Worm (Caenorhabditis elegans) whole organism, L4 larva: ENCODE data around the gene C27F2.10.

Source experiments
- F10B5.3 ChIP-seq: sonication (generic microtip); optimal IDR thresholded peaks from 2 replicates; lab custom pipeline; 2016; ENCODE audit warnings: mild to moderate bottlenecking, missing genetic modification characterization, missing compliant biosample characterization
- F44E2.7 ChIP-seq: fragments of 200-800 bp; sonication (Bioruptor generic); IDR thresholded peaks from 2 replicates; pipeline ENCODE4 v2.1.2; 2022; ENCODE audit warnings: missing genetic modification characterization, missing compliant biosample characterization
- F49E8.2 ChIP-seq: sonication (generic microtip); optimal IDR thresholded peaks from 2 replicates; lab custom pipeline; 2016; ENCODE audit warnings: missing compliant biosample characterization, mild to moderate bottlenecking, missing genetic modification characterization, borderline replicate concordance
- R02D3.7 ChIP-seq: fragments of 150-350 bp; sonication (generic microtip); optimal IDR thresholded peaks from 3 replicates; lab custom pipeline; 2014; ENCODE audit warnings: missing biosample characterization, missing genetic modification characterization
- Y48G9A.11 ChIP-seq: fragments of 200-800 bp; sonication (Bioruptor generic); IDR thresholded peaks from 2 replicates; pipeline ENCODE4 v1.3.6; 2022; ENCODE audit warnings: missing genetic modification reagents, missing genetic modification characterization, missing compliant biosample characterization
- Y75B8A.6 ChIP-seq: fragments of 200-800 bp; sonication (Bioruptor generic); IDR thresholded peaks from 2 replicates; pipeline ENCODE4 v1.3.6; 2022; ENCODE audit warnings: missing genetic modification reagents, missing genetic modification characterization, missing compliant biosample characterization
- ZK337.2 ChIP-seq: fragments of 200-800 bp; sonication (Bioruptor generic); IDR thresholded peaks from 2 replicates; pipeline ENCODE4 v1.3.6; 2022; ENCODE audit warnings: missing genetic modification reagents, missing genetic modification characterization, missing compliant biosample characterization
- aha-1 ChIP-seq: fragments of 150-350 bp; peaks from one replicate; lab custom pipeline; 2014; ENCODE audit warnings: missing biosample characterization, missing genetic modification characterization
- aly-2 ChIP-seq: sonication (generic microtip); optimal IDR thresholded peaks from 2 replicates; lab custom pipeline; 2018; ENCODE audit warnings: missing biosample characterization, missing genetic modification characterization
- ama-1 ChIP-seq: fragments of 150-350 bp; optimal IDR thresholded peaks from 2 replicates; lab custom pipeline; 2014; ENCODE audit warnings: inconsistent platforms, mixed read lengths
- ceh-32 ChIP-seq: sonication (generic microtip); optimal IDR thresholded peaks from 2 replicates; lab custom pipeline; 2016; ENCODE audit warnings: mild to moderate bottlenecking, missing genetic modification characterization, missing compliant biosample characterization; ENCODE audit not compliant: poor library complexity
- ceh-44 ChIP-seq: fragments of 200-800 bp; sonication (Bioruptor generic); IDR thresholded peaks from 2 replicates; pipeline ENCODE4 v1.3.6; 2022; ENCODE audit warnings: missing genetic modification reagents, missing genetic modification characterization, missing compliant biosample characterization
- ceh-62 ChIP-seq: sonication (generic microtip); optimal IDR thresholded peaks from 2 replicates; lab custom pipeline; 2017; ENCODE audit warnings: missing biosample characterization, missing genetic modification characterization
- ceh-82 ChIP-seq: sonication (generic microtip); optimal IDR thresholded peaks from 2 replicates; lab custom pipeline; 2017; ENCODE audit warnings: missing biosample characterization, missing genetic modification characterization
- cey-2 ChIP-seq: sonication (generic microtip); optimal IDR thresholded peaks from 3 replicates; lab custom pipeline; 2017; ENCODE audit warnings: missing genetic modification characterization, mild to moderate bottlenecking, missing compliant biosample characterization, antibody characterized with exemption, borderline replicate concordance; ENCODE audit not compliant: insufficient read depth
- dmd-6 ChIP-seq: fragments of 200-800 bp; sonication (Bioruptor generic); IDR thresholded peaks from 2 replicates; pipeline ENCODE4 v1.3.6; 2022; ENCODE audit warnings: missing genetic modification reagents, missing genetic modification characterization, missing compliant biosample characterization
- dmd-8 ChIP-seq: fragments of 200-800 bp; sonication (Bioruptor generic); IDR thresholded peaks from 2 replicates; pipeline ENCODE4 v1.3.6; 2022; ENCODE audit warnings: missing genetic modification characterization, missing compliant biosample characterization
- dpl-1 ChIP-seq: fragments of 150-350 bp; optimal IDR thresholded peaks from 2 replicates; lab custom pipeline; 2014; ENCODE audit warnings: missing biosample characterization, missing genetic modification reagents, missing genetic modification characterization
- dve-1 ChIP-seq: sonication (generic microtip); optimal IDR thresholded peaks from 2 replicates; lab custom pipeline; 2017; ENCODE audit warnings: antibody characterized with exemption, mild to moderate bottlenecking, missing genetic modification characterization, missing compliant biosample characterization; ENCODE audit not compliant: insufficient read depth
- fos-1 ChIP-seq: fragments of 150-350 bp; optimal IDR thresholded peaks from 2 replicates; lab custom pipeline; 2014; ENCODE audit warnings: missing biosample characterization, missing genetic modification characterization
- gei-8 ChIP-seq: fragments of 200-800 bp; sonication (Bioruptor generic); optimal IDR thresholded peaks from 2 replicates; lab custom pipeline; 2018; ENCODE audit warnings: mild to moderate bottlenecking, missing genetic modification characterization, missing compliant biosample characterization
- hif-1 ChIP-seq, 2 experiments: sonication (generic microtip); optimal IDR thresholded peaks; 2 replicates each; lab custom pipeline; 2016 to 2017; ENCODE audit warnings: missing compliant biosample characterization in 2 of 2, missing genetic modification characterization in 2 of 2, missing genetic modification reagents in 2 of 2, missing genotype in 2 of 2, mild to moderate bottlenecking in 1 of 2
- hlh-11 ChIP-seq: fragments of 200-800 bp; sonication (Bioruptor generic); optimal IDR thresholded peaks from 2 replicates; lab custom pipeline; 2018; ENCODE audit warnings: mild to moderate bottlenecking, missing genetic modification characterization, missing compliant biosample characterization
- hlh-30 ChIP-seq: sonication (generic microtip); optimal IDR thresholded peaks from 2 replicates; lab custom pipeline; 2017; ENCODE audit warnings: antibody characterized with exemption, mild to moderate bottlenecking, missing genetic modification characterization, missing compliant biosample characterization; ENCODE audit not compliant: insufficient read depth
- lim-7 ChIP-seq: fragments of 200-800 bp; sonication (Bioruptor generic); IDR thresholded peaks from 2 replicates; pipeline ENCODE4 v1.3.6; 2022; ENCODE audit warnings: missing genetic modification characterization, missing compliant biosample characterization
- lin-1 ChIP-seq: fragments of 200-800 bp; sonication (Bioruptor generic); IDR thresholded peaks from 2 replicates; pipeline ENCODE4 v1.3.6; 2022; ENCODE audit warnings: missing genetic modification reagents, missing genetic modification characterization, missing compliant biosample characterization
- lin-29 ChIP-seq: fragments of 200-800 bp; sonication (Bioruptor generic); IDR thresholded peaks from 2 replicates; pipeline ENCODE4 v1.3.6; 2022; ENCODE audit warnings: missing genetic modification reagents, missing genetic modification characterization, missing compliant biosample characterization
- lin-38 ChIP-seq: fragments of 200-800 bp; sonication (Bioruptor generic); IDR thresholded peaks from 2 replicates; pipeline ENCODE4 v1.3.6; 2022; ENCODE audit warnings: missing genetic modification reagents, missing genetic modification characterization, missing compliant biosample characterization
- lin-39 ChIP-seq: fragments of 150-350 bp; optimal IDR thresholded peaks from 2 replicates; lab custom pipeline; 2014; ENCODE audit warnings: missing biosample characterization, missing genetic modification reagents, missing genetic modification characterization
- lir-3 ChIP-seq: sonication (generic microtip); optimal IDR thresholded peaks from 2 replicates; lab custom pipeline; 2016; ENCODE audit warnings: mild to moderate bottlenecking, missing genetic modification characterization, missing compliant biosample characterization
- lsy-2 ChIP-seq, 2 experiments: fragments of 150-350 bp in 1 of 2; sonication (generic microtip) in 1 of 2; optimal IDR thresholded peaks; 2 replicates each; lab custom pipeline; 2014 to 2017; ENCODE audit warnings: missing biosample characterization in 2 of 2, missing genetic modification characterization in 2 of 2
- madf-9 ChIP-seq: fragments of 200-800 bp; sonication (Bioruptor generic); conservative IDR thresholded peaks from 2 replicates; pipeline ENCODE4 v1.3.6; 2022; ENCODE audit warnings: missing genetic modification reagents, missing genetic modification characterization, missing compliant biosample characterization
- mxl-3 ChIP-seq: fragments of 200-800 bp; sonication (Bioruptor generic); optimal IDR thresholded peaks from 2 replicates; lab custom pipeline; 2018; ENCODE audit warnings: mild to moderate bottlenecking, missing genetic modification characterization, missing compliant biosample characterization
- nhr-10 ChIP-seq: fragments of 150-350 bp; optimal IDR thresholded peaks from 2 replicates; lab custom pipeline; 2014; ENCODE audit warnings: missing biosample characterization, missing genetic modification characterization
- nhr-102 ChIP-seq: sonication (generic microtip); optimal IDR thresholded peaks from 2 replicates; lab custom pipeline; 2016; ENCODE audit warnings: mild to moderate bottlenecking, missing genetic modification characterization, moderate library complexity, missing compliant biosample characterization
- nhr-237 ChIP-seq: sonication (generic microtip); optimal IDR thresholded peaks from 2 replicates; lab custom pipeline; 2017; ENCODE audit warnings: missing biosample characterization, missing genetic modification characterization
- nhr-25 ChIP-seq: sonication (generic microtip); optimal IDR thresholded peaks from 2 replicates; lab custom pipeline; 2017; ENCODE audit warnings: missing genetic modification characterization, mild to moderate bottlenecking, missing compliant biosample characterization, antibody characterized with exemption, moderate library complexity, borderline replicate concordance; ENCODE audit not compliant: insufficient read depth
- nhr-41 ChIP-seq: fragments of 200-800 bp; sonication (Bioruptor generic); IDR thresholded peaks from 2 replicates; pipeline ENCODE4 v1.3.6; 2022; ENCODE audit warnings: missing genetic modification reagents, missing genetic modification characterization, missing compliant biosample characterization
- nhr-48 ChIP-seq: sonication (generic microtip); optimal IDR thresholded peaks from 2 replicates; lab custom pipeline; 2016; ENCODE audit warnings: mild to moderate bottlenecking, missing genetic modification characterization, missing compliant biosample characterization
- nhr-6 ChIP-seq: fragments of 150-350 bp; optimal IDR thresholded peaks from 2 replicates; lab custom pipeline; 2014; ENCODE audit warnings: missing biosample characterization, missing genetic modification characterization
- nhr-77 ChIP-seq: fragments of 150-350 bp; optimal IDR thresholded peaks from 2 replicates; lab custom pipeline; 2014; ENCODE audit warnings: missing biosample characterization, missing genetic modification characterization
- pqm-1 ChIP-seq: sonication (generic microtip); optimal IDR thresholded peaks from 2 replicates; lab custom pipeline; 2017; ENCODE audit warnings: missing biosample characterization, missing genetic modification characterization
- rbr-2 ChIP-seq: sonication (generic microtip); optimal IDR thresholded peaks from 2 replicates; lab custom pipeline; 2016; ENCODE audit warnings: missing genotype, missing genetic modification characterization, missing compliant biosample characterization
- spr-3 ChIP-seq: fragments of 200-800 bp; sonication (Bioruptor generic); optimal IDR thresholded peaks from 2 replicates; lab custom pipeline; 2018; ENCODE audit warnings: mild to moderate bottlenecking, missing genetic modification characterization, missing compliant biosample characterization
- tag-97 ChIP-seq: fragments of 200-800 bp; sonication (Bioruptor generic); IDR thresholded peaks from 2 replicates; pipeline ENCODE4 v1.3.6; 2022; ENCODE audit warnings: missing genetic modification characterization, missing compliant biosample characterization
- unc-130 ChIP-seq: sonication (generic microtip); optimal IDR thresholded peaks from 2 replicates; lab custom pipeline; 2016; ENCODE audit warnings: missing genetic modification reagents, missing genetic modification characterization, missing compliant biosample characterization
- zag-1 ChIP-seq: fragments of 150-350 bp; optimal IDR thresholded peaks from 2 replicates; lab custom pipeline; 2014; ENCODE audit warnings: missing biosample characterization, missing genetic modification characterization
- zfp-2 ChIP-seq: sonication (generic microtip); optimal IDR thresholded peaks from 2 replicates; lab custom pipeline; 2016; ENCODE audit warnings: mild to moderate bottlenecking, missing genetic modification characterization, missing compliant biosample characterization
- ztf-11 ChIP-seq: fragments of 150-350 bp; optimal IDR thresholded peaks from 2 replicates; lab custom pipeline; 2014; ENCODE audit warnings: missing biosample characterization, missing genetic modification characterization
- ztf-7 ChIP-seq: fragments of 150-350 bp; optimal IDR thresholded peaks from 2 replicates; lab custom pipeline; 2014; ENCODE audit warnings: missing biosample characterization, missing genetic modification characterization

C27F2.10 gene

DNA sequence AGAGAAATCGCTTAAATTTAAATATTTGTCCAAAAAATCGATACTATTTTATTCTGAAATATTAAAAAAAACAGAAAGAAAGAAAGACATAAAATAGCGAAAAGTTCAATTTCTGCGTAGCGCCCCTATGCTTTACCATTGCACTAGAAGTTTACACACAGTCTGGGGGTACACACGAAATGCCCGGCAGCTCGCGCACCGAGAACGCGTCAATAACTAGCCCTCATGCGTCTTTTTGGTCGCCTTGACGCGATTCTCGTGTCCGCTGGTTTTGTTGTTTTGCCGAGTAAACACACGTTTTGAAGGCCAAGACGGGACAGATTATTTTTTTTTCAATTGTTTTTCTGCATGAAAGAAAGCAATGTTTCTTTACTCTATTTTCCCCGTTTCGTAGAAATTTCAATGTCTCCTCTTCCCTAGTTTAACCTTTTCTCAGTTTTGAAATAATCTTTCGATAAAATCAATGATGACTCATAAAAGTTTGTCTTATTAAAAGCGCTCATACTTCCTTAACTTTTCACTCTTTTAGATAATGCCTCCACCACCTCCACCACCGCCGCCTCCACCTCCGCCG lies 31.5 kb upstream of the C27F2.10 start, which contains the start of gene wip-1 (continued):
- TF ChIP-seq ztf-11 (tag; lab: Kevin White, UChicago) (peak; percentile 18), aly-2 (tag; lab: Kevin White, UChicago) (no peak), dmd-6 (GFP tag; lab: Robert Waterston, UW) (peak; percentile 96), lin-29 (GFP tag; lab: Robert Waterston, UW) (peak; percentile 91), F44E2.7 (GFP tag; lab: Robert Waterston, UW) (peak; percentile 87), ceh-62 (tag; lab: Kevin White, UChicago) (no peak), dmd-8 (GFP tag; lab: Robert Waterston, UW) (peak; percentile 76; the same call in 1 of the 2 replicates), zfp-2 (tag; lab: Kevin White, UChicago) (peak; percentile 85), nhr-10 (peak; percentile 44), nhr-48 (peak; percentile 91), R02D3.7 (tag; lab: Kevin White, UChicago) (peak; percentile 2), ama-1 (lab: Kevin White, UChicago) (peak; percentile 36), nhr-6 (peak; percentile 95), lin-39 (tag; lab: Kevin White, UChicago) (peak; percentile 55), lin-1 (GFP tag; lab: Robert Waterston, UW) (peak; percentile 96), ztf-7 (tag; lab: Kevin White, UChicago) (peak; percentile 93), nhr-41 (GFP tag; lab: Robert Waterston, UW) (peak; percentile 79; the same call in 1 of the 2 replicates), Y75B8A.6 (GFP tag; lab: Robert Waterston, UW) (no peak), zag-1 (tag; lab: Kevin White, UChicago) (peak; percentile 66), lir-3 (tag; lab: Kevin White, UChicago) (peak; percentile 52), lsy-2 (tag; optimal IDR thresholded peaks at IDR 0.05; lab: Kevin White, UChicago) (peak; percentile 88 to 97), ceh-82 (tag; lab: Kevin White, UChicago) (no peak), hlh-11 (peak; percentile 98), hlh-30 (tag; lab: Kevin White, UChicago) (peak; percentile 94), nhr-25 (tag; lab: Kevin White, UChicago) (peak; percentile 95), ceh-44 (peak; percentile 46; the same call in 1 of the 2 replicates), ZK337.2 (GFP tag; lab: Robert Waterston, UW) (peak; percentile 69; the same call in 1 of the 2 replicates), ceh-32 (tag; lab: Kevin White, UChicago) (peak; percentile 69), lin-38 (GFP tag; lab: Robert Waterston, UW) (peak; percentile 95), nhr-77 (tag; lab: Kevin White, UChicago) (peak; percentile 98), dpl-1 (GFP tag; lab: Kevin White, UChicago) (peak; percentile 95), hif-1 (tag; optimal IDR thresholded peaks at IDR 0.05; lab: Kevin White, UChicago) (peak; percentile 73 to 89), nhr-237 (peak; percentile 60), gei-8 (GFP tag; lab: Kevin White, UChicago) (peak; percentile 11), unc-130 (GFP tag; lab: Kevin White, UChicago) (peak; percentile 97), nhr-102 (tag; lab: Kevin White, UChicago) (peak; percentile 97), mxl-3 (GFP tag; lab: Kevin White, UChicago) (peak; percentile 97), lim-7 (GFP tag; lab: Robert Waterston, UW) (peak; percentile 76), F10B5.3 (tag; lab: Kevin White, UChicago) (peak; percentile 93), aha-1 (peak; percentile 100), dve-1 (peak; percentile 100), madf-9 (GFP tag; lab: Robert Waterston, UW) (peak; percentile 97), F49E8.2 (peak; percentile 96), tag-97 (GFP tag; lab: Robert Waterston, UW) (no peak), Y48G9A.11 (GFP tag; lab: Robert Waterston, UW) (peak; percentile 83), fos-1 (tag; lab: Kevin White, UChicago) (peak; percentile 44), spr-3 (GFP tag; lab: Kevin White, UChicago) (peak; percentile 89), cey-2 (tag; lab: Kevin White, UChicago) (peak; percentile 57), rbr-2 (tag; lab: Kevin White, UChicago) (peak; percentile 98), pqm-1 (peak; percentile 54)
